Worm (Caenorhabditis elegans) whole organism, L3 larva: Measurements from ENCODE around the gene F28H7.8.

Experiments
- nhr-23 ChIP-seq: fragments of 150-350 bp; optimal IDR thresholded peaks from 2 replicates; lab custom pipeline; 2014; ENCODE audit warnings: missing biosample characterization, missing genetic modification reagents, missing genetic modification characterization
- nhr-237 ChIP-seq: fragments of 150-350 bp; optimal IDR thresholded peaks from 2 replicates; lab custom pipeline; 2014; ENCODE audit warnings: missing biosample characterization, missing genetic modification characterization
- ztf-11 ChIP-seq: fragments of 150-350 bp; optimal IDR thresholded peaks from 2 replicates; lab custom pipeline; 2014; ENCODE audit warnings: missing biosample characterization, missing genetic modification characterization

DNA sequence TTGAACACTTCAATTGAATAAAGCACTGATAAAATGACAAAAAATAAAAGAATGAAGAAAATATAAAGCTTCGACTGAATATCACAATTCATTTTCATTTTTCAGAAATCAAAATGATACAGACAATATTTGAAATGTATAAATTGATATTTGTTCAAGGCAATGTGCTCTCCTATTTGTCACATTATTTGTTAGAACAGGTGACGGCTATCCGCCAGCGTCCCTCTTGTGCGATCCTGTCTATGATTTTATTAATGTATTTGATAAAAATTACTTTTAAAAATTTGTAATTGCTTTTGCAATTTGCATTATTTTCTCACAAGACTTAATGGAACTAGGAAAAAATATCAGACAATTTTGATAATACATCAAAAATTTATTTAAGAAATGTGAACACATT is 4.7 kb upstream of the F28H7.8 start, which contains the start of gene F28H7.7:
- TF ChIP-seq nhr-23 (no peak), nhr-237 (tag; lab: Kevin White, UChicago) (no peak), ztf-11 (tag; lab: Kevin White, UChicago) (no peak)
